Fruit fly (Drosophila melanogaster): ENCODE measurements around the gene mia.

- TF ChIP-seq CG11617 (GFP tag; optimal IDR thresholded peaks at IDR 0.05) (no peak), Hr96 (GFP tag; optimal IDR thresholded peaks at IDR 0.05) (no peak), Crg-1 (GFP tag; optimal IDR thresholded peaks at IDR 0.05) (no peak), kay (GFP tag; ENCODE audit: borderline replicate concordance) (no peak), Mnt (GFP tag; optimal IDR thresholded peaks at IDR 0.05) (no peak), CG7045 (GFP tag; optimal IDR thresholded peaks at IDR 0.05) (no peak), tj (GFP tag; optimal IDR thresholded peaks at IDR 0.05) (no peak), CG33017 (tag; optimal IDR thresholded peaks at IDR 0.05) (no peak)
Measured at dm6 chr3R:5571756-5572155, 20.8 kb upstream of the mia start.

All from whole organism, adult.